Fruit fly (Drosophila melanogaster) whole organism, embryonic: ENCODE data around the gene CG13605.
A peak's percentile ranks its signal among the peaks of the same experiment; 100 is the strongest.

Source experiments
- CG10209 ChIP-seq: fragments of 200-800 bp; sonication (Bioruptor generic); optimal IDR thresholded peaks from 3 replicates; lab custom pipeline; 2017; ENCODE audit warnings: missing biosample characterization, mild to moderate bottlenecking, missing genetic modification characterization, missing genetic modification reagents
- CG11093 ChIP-seq: fragments of 200-800 bp; sonication (Bioruptor generic); IDR thresholded peaks from 3 replicates; pipeline ENCODE4 v1.3.6; 2022; ENCODE audit warnings: missing biosample characterization, missing genetic modification characterization
- CG11398 ChIP-seq: fragments of 200-800 bp; sonication (Bioruptor generic); optimal IDR thresholded peaks from 2 replicates; lab custom pipeline; 2016; ENCODE audit warnings: missing biosample characterization, missing genetic modification characterization
- CG12391 ChIP-seq: fragments of 200-800 bp; sonication (Bioruptor generic); optimal IDR thresholded peaks from 3 replicates; lab custom pipeline; 2018; ENCODE audit warnings: missing biosample characterization, mild to moderate bottlenecking, missing genetic modification characterization, moderate library complexity
- CG16863 ChIP-seq: fragments of 200-800 bp; sonication (Bioruptor generic); optimal IDR thresholded peaks from 3 replicates; lab custom pipeline; 2016; ENCODE audit warnings: missing biosample characterization, missing genetic modification characterization
- CG17612 ChIP-seq: fragments of 200-800 bp; sonication (Bioruptor generic); IDR thresholded peaks from 2 replicates; pipeline ENCODE4 v1.3.6; 2022; ENCODE audit warnings: missing biosample characterization, missing genetic modification characterization
- CG17829 ChIP-seq: fragments of 200-800 bp; optimal IDR thresholded peaks from 2 replicates; lab custom pipeline; 2019; ENCODE audit warnings: missing biosample characterization, mild to moderate bottlenecking, missing genetic modification characterization, moderate library complexity
- CG18476 ChIP-seq: fragments of 200-800 bp; sonication (Bioruptor generic); optimal IDR thresholded peaks from 2 replicates; lab custom pipeline; 2016; ENCODE audit warnings: missing biosample characterization, mild to moderate bottlenecking, missing genetic modification characterization
- CG2678 ChIP-seq: fragments of 200-800 bp; sonication (Bioruptor generic); optimal IDR thresholded peaks from 3 replicates; lab custom pipeline; 2019; ENCODE audit warnings: missing biosample characterization, mild to moderate bottlenecking, missing genetic modification characterization, moderate library complexity
- CG3163 ChIP-seq: fragments of 200-800 bp; sonication (Bioruptor generic); optimal IDR thresholded peaks from 3 replicates; lab custom pipeline; 2016; ENCODE audit warnings: missing biosample characterization, missing genetic modification characterization
- CG3281 ChIP-seq: fragments of 200-800 bp; sonication (Bioruptor generic); optimal IDR thresholded peaks from 3 replicates; lab custom pipeline; 2017; ENCODE audit warnings: missing biosample characterization, mild to moderate bottlenecking, missing genetic modification characterization
- CG33557 ChIP-seq: fragments of 200-800 bp; sonication (Bioruptor generic); optimal IDR thresholded peaks from 2 replicates; lab custom pipeline; 2019; ENCODE audit warnings: missing biosample characterization, mild to moderate bottlenecking, missing genetic modification characterization, moderate library complexity
- CG34422 ChIP-seq: fragments of 200-800 bp; sonication (Bioruptor generic); IDR thresholded peaks from 3 replicates; pipeline ENCODE4 v1.3.6; 2022; ENCODE audit warnings: missing biosample characterization, missing genetic modification characterization
- CG43689 ChIP-seq: fragments of 200-800 bp; sonication (Bioruptor generic); IDR thresholded peaks from 2 replicates; pipeline ENCODE4 v1.3.6; 2022; ENCODE audit warnings: missing biosample characterization, missing genetic modification characterization
- CG6654 ChIP-seq: fragments of 200-800 bp; sonication (Bioruptor generic); optimal IDR thresholded peaks from 2 replicates; lab custom pipeline; 2017; ENCODE audit warnings: missing biosample characterization, mild to moderate bottlenecking, missing genetic modification characterization
- CG7745 ChIP-seq: fragments of 200-800 bp; sonication (Bioruptor generic); optimal IDR thresholded peaks from 2 replicates; lab custom pipeline; 2018; ENCODE audit warnings: missing biosample characterization, mild to moderate bottlenecking, missing genetic modification characterization, moderate library complexity
- CG8290 ChIP-seq, 3 experiments: fragments of 200-800 bp; sonication (Bioruptor generic); optimal IDR thresholded peaks; 2 replicates each; lab custom pipeline; 2016 to 2019; ENCODE audit warnings: missing biosample characterization in 3 of 3, missing genetic modification characterization in 3 of 3, mild to moderate bottlenecking in 2 of 3, moderate library complexity in 1 of 3
- CG9727 ChIP-seq: fragments of 200-800 bp; sonication (Bioruptor generic); optimal IDR thresholded peaks from 3 replicates; lab custom pipeline; 2017; ENCODE audit warnings: missing biosample characterization, mild to moderate bottlenecking, missing genetic modification characterization
- Chrac-16 ChIP-seq: fragments of 200-800 bp; sonication (Bioruptor generic); optimal IDR thresholded peaks from 3 replicates; lab custom pipeline; 2016; ENCODE audit warnings: missing biosample characterization, missing genetic modification characterization
- CoRest ChIP-seq: fragments of 200-800 bp; sonication (Bioruptor generic); optimal IDR thresholded peaks from 3 replicates; lab custom pipeline; 2018; ENCODE audit warnings: missing biosample characterization, mild to moderate bottlenecking, missing genetic modification characterization, moderate library complexity
- Dll ChIP-seq: fragments of 200-800 bp; sonication (Bioruptor generic); IDR thresholded peaks from 4 replicates; pipeline ENCODE4 v1.3.6; 2022; ENCODE audit warnings: missing biosample characterization, missing genetic modification characterization; ENCODE audit not compliant: partially characterized antibody
- Fer3 ChIP-seq: fragments of 200-800 bp; sonication (Bioruptor generic); optimal IDR thresholded peaks from 2 replicates; lab custom pipeline; 2018; ENCODE audit warnings: missing biosample characterization, mild to moderate bottlenecking, missing genetic modification characterization, moderate library complexity
- H2.0 ChIP-seq: fragments of 200-800 bp; sonication (Bioruptor generic); IDR thresholded peaks from 2 replicates; pipeline ENCODE4 v1.3.6; 2022; ENCODE audit warnings: missing biosample characterization, missing genetic modification characterization
- HmgD ChIP-seq: fragments of 200-800 bp; sonication (Bioruptor generic); optimal IDR thresholded peaks from 3 replicates; lab custom pipeline; 2016; ENCODE audit warnings: missing biosample characterization, missing genetic modification characterization
- Lpt ChIP-seq: fragments of >200 bp; optimal IDR thresholded peaks from 2 replicates; lab custom pipeline; 2018; ENCODE audit warnings: missing biosample characterization, missing genetic modification characterization
- MBD-R2 ChIP-seq: fragments of 200-800 bp; sonication (Bioruptor generic); IDR thresholded peaks from 2 replicates; pipeline ENCODE4 v1.3.6; 2022; ENCODE audit warnings: missing biosample characterization, missing genetic modification characterization
- Mes4 ChIP-seq: fragments of 200-800 bp; sonication (Bioruptor generic); optimal IDR thresholded peaks from 2 replicates; lab custom pipeline; 2016; ENCODE audit warnings: missing biosample characterization, missing genetic modification characterization
- NC2β ChIP-seq: fragments of 200-800 bp; sonication (Bioruptor generic); optimal IDR thresholded peaks from 2 replicates; lab custom pipeline; 2016; ENCODE audit warnings: missing biosample characterization, missing genetic modification characterization
- Nf-YB ChIP-seq: fragments of 200-800 bp; sonication (Bioruptor generic); optimal IDR thresholded peaks from 3 replicates; lab custom pipeline; 2019; ENCODE audit warnings: missing biosample characterization, mild to moderate bottlenecking, missing genetic modification characterization, moderate library complexity
- Opbp ChIP-seq: fragments of 200-800 bp; sonication (Bioruptor generic); IDR thresholded peaks from 3 replicates; pipeline ENCODE4 v1.3.6; 2022; ENCODE audit warnings: missing biosample characterization, missing genetic modification characterization; ENCODE audit not compliant: partially characterized antibody
- Spps ChIP-seq: fragments of 200-800 bp; sonication (Bioruptor generic); optimal IDR thresholded peaks from 2 replicates; lab custom pipeline; 2018; ENCODE audit warnings: missing biosample characterization, mild to moderate bottlenecking, missing genetic modification characterization
- Tbp ChIP-seq: fragments of >200 bp; optimal IDR thresholded peaks from 2 replicates; lab custom pipeline; 2018; ENCODE audit warnings: missing biosample characterization, missing genetic modification characterization
- Trl ChIP-seq, 3 experiments: fragments of >200 bp in 2 of 3; fragments of 200-800 bp in 1 of 3; sonication (Bioruptor generic) in 1 of 3; optimal IDR thresholded peaks; 2 replicates in 1 of 3; 3 replicates in 2 of 3; lab custom pipeline; 2016 to 2017; ENCODE audit warnings: missing biosample characterization in 1 of 3, missing genetic modification characterization in 1 of 3
- Usf ChIP-seq: fragments of 200-800 bp; sonication (Bioruptor generic); optimal IDR thresholded peaks from 2 replicates; lab custom pipeline; 2017; ENCODE audit warnings: missing genotype, missing biosample characterization, missing genetic modification characterization
- Vsx1 ChIP-seq: fragments of 200-800 bp; sonication (Bioruptor generic); optimal IDR thresholded peaks from 2 replicates; lab custom pipeline; 2017; ENCODE audit warnings: missing biosample characterization, mild to moderate bottlenecking, missing genetic modification characterization, missing genetic modification reagents
- bcd ChIP-seq: fragments of 200-800 bp; sonication (Bioruptor generic); optimal IDR thresholded peaks from 2 replicates; lab custom pipeline; 2017; ENCODE audit warnings: missing biosample characterization, mild to moderate bottlenecking, missing genetic modification characterization
- corto ChIP-seq: fragments of 200-800 bp; sonication (Bioruptor generic); optimal IDR thresholded peaks from 2 replicates; lab custom pipeline; 2016; ENCODE audit warnings: missing biosample characterization, mild to moderate bottlenecking, missing genetic modification characterization, moderate library complexity
- eyg ChIP-seq: fragments of 200-800 bp; sonication (Bioruptor generic); optimal IDR thresholded peaks from 3 replicates; lab custom pipeline; 2016; ENCODE audit warnings: missing biosample characterization, missing genetic modification characterization
- gro ChIP-seq: fragments of 200-800 bp; sonication (Bioruptor generic); optimal IDR thresholded peaks from 2 replicates; lab custom pipeline; 2016; ENCODE audit warnings: missing biosample characterization, missing genetic modification characterization
- gt ChIP-seq: fragments of 200-800 bp; sonication (Bioruptor generic); IDR thresholded peaks from 2 replicates; pipeline ENCODE4 v1.3.6; 2022; ENCODE audit warnings: missing biosample characterization, missing genetic modification characterization
- hb ChIP-seq: fragments of 200-800 bp; sonication (Bioruptor generic); IDR thresholded peaks from 3 replicates; pipeline ENCODE4 v1.3.6; 2022; ENCODE audit warnings: missing biosample characterization, missing genetic modification characterization; ENCODE audit not compliant: partially characterized antibody
- lola ChIP-seq, 3 experiments: fragments of >200 bp in 2 of 3; fragments of 200-800 bp in 1 of 3; sonication (Bioruptor generic) in 1 of 3; optimal IDR thresholded peaks; 2 replicates each; lab custom pipeline; 2017 to 2019; ENCODE audit warnings: missing biosample characterization in 3 of 3, missing genetic modification characterization in 3 of 3, mild to moderate bottlenecking in 1 of 3, moderate library complexity in 1 of 3
- nerfin-2 ChIP-seq: fragments of 200-800 bp; sonication (Bioruptor generic); IDR thresholded peaks from 2 replicates; pipeline ENCODE4 v1.3.6; 2022; ENCODE audit warnings: missing biosample characterization, missing genetic modification characterization; ENCODE audit not compliant: partially characterized antibody
- p53 ChIP-seq: fragments of 200-800 bp; sonication (Bioruptor generic); optimal IDR thresholded peaks from 2 replicates; lab custom pipeline; 2016; ENCODE audit warnings: missing biosample characterization, missing genetic modification characterization
- pho ChIP-seq: fragments of 200-800 bp; sonication (Bioruptor generic); optimal IDR thresholded peaks from 2 replicates; lab custom pipeline; 2016; ENCODE audit warnings: missing biosample characterization, missing genetic modification characterization
- shn ChIP-seq: fragments of 200-800 bp; sonication (Bioruptor generic); optimal IDR thresholded peaks from 3 replicates; lab custom pipeline; 2016; ENCODE audit warnings: missing biosample characterization, missing genetic modification characterization
- so ChIP-seq: fragments of 200-800 bp; sonication (Bioruptor generic); IDR thresholded peaks from 3 replicates; pipeline ENCODE4 v1.3.6; 2022; ENCODE audit warnings: missing biosample characterization, missing genetic modification characterization

CG13605 gene

DNA sequence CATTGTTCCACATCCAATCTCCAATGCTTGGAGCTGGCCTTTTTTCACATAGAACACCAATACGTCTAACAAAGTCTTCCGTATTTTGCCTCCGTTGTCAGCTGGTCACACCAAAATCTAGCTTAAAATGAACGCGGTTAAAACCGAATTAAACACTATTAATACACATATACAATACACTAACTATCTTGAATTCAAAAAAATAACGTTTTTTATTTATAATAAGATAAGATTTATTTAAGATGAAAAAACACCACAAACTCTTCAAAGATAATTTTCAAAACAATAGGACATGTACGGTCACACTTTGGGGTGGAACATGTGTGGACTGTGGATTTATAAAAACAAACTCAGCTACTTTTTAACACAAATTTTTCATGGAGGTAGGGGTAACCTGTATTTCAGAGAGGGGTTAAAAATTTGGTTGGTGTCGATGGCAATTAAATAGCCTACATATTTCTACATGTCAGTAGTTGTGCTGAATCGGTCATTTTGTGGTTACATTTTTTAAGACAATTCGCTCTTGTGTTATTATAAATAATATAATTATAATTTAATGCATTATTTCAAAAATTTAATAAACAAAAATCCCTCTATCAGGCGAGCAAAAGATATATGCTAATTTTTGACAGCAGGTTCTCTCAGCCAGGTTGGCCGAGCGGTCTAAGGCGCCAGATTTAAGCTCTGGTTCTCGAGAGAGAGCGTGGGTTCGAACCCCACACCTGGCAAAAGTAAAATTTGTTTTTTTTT lies at the start of gene CG13605 (continued):
- TF ChIP-seq CG8290 (GFP tag; optimal IDR thresholded peaks at IDR 0.05; lab: Kevin White, UChicago) (peak; percentile 70), CG8290 (tag; optimal IDR thresholded peaks at IDR 0.05; lab: Kevin White, UChicago) (peak; percentile 13 to 85), eyg (GFP tag; lab: Kevin White, UChicago) (no peak), Nf-YB (GFP tag; lab: Kevin White, UChicago) (peak; percentile 33), MBD-R2 (GFP tag; lab: Robert Waterston, UW) (peak; percentile 48; the same call in 1 of the 2 replicates), pho (GFP tag; lab: Kevin White, UChicago) (no peak), Fer3 (tag; lab: Kevin White, UChicago) (peak; percentile 79), CG43689 (0 out of 2 replicates have a peak, but pooled peaks have one; percentile 16), Trl (optimal IDR thresholded peaks at IDR 0.05; lab: Kevin White, UChicago) (no peak), Trl (GFP tag; optimal IDR thresholded peaks at IDR 0.05; lab: Kevin White, UChicago) (peak; percentile 62), CG16863 (no peak), CG17612 (GFP tag; lab: Robert Waterston, UW) (peak; percentile 14; the same call in 1 of the 2 replicates), Usf (GFP tag; lab: Kevin White, UChicago) (peak; percentile 38), bcd (GFP tag; lab: Kevin White, UChicago) (peak; percentile 70), Tbp (no peak), Mes4 (GFP tag; lab: Kevin White, UChicago) (peak; percentile 22), gro (peak; percentile 63), Chrac-16 (peak; percentile 66), so (GFP tag; lab: Robert Waterston, UW) (no peak), lola (GFP tag; optimal IDR thresholded peaks at IDR 0.05; lab: Kevin White, UChicago) (peak in 1 of 3 experiments; percentile 43), corto (GFP tag; lab: Kevin White, UChicago) (peak; percentile 22), p53 (GFP tag; lab: Kevin White, UChicago) (no peak), CG11093 (GFP tag; lab: Robert Waterston, UW) (no peak), CG10209 (peak; percentile 80), Lpt (no peak), CG33557 (GFP tag; lab: Kevin White, UChicago) (peak; percentile 6), CG12391 (tag; lab: Kevin White, UChicago) (peak; percentile 82), CG17829 (peak; percentile 73), H2.0 (GFP tag; lab: Robert Waterston, UW) (peak; percentile 63), CG11398 (GFP tag; lab: Kevin White, UChicago) (no peak), CG9727 (peak; percentile 71), CG34422 (GFP tag; lab: Robert Waterston, UW) (peak; percentile 74; the same call in 2 of the 3 replicates), Dll (GFP tag; lab: Robert Waterston, UW) (peak; percentile 51; the same call in 3 of the 4 replicates), shn (GFP tag; lab: Kevin White, UChicago) (peak; percentile 41), CG3281 (GFP tag; lab: Kevin White, UChicago) (peak; percentile 84), Opbp (GFP tag; lab: Robert Waterston, UW) (peak; percentile 64; the same call in 2 of the 3 replicates), NC2β (GFP tag; lab: Kevin White, UChicago) (peak; percentile 39), hb (no peak), CG2678 (tag; lab: Kevin White, UChicago) (peak; percentile 87), Vsx1 (GFP tag; lab: Kevin White, UChicago) (peak; percentile 68), gt (GFP tag; lab: Robert Waterston, UW) (no peak), CG6654 (GFP tag; lab: Kevin White, UChicago) (peak; percentile 31), Spps (tag; lab: Kevin White, UChicago) (peak; percentile 19), CoRest (peak; percentile 77), CG7745 (tag; lab: Kevin White, UChicago) (peak; percentile 65), HmgD (GFP tag; lab: Kevin White, UChicago) (no peak), CG3163 (GFP tag; lab: Kevin White, UChicago) (peak; percentile 37), nerfin-2 (GFP tag; lab: Robert Waterston, UW) (no peak), CG18476 (peak; percentile 34)
